Worm (Caenorhabditis elegans) whole organism, young adult: ENCODE data around the gene C02D5.2.
A peak's percentile ranks its signal among the peaks of the same experiment; 100 is the strongest.
"Not testable (repeated sequence)": the region's sequence is repeated elsewhere in the genome, so short reads cannot be mapped to it uniquely, and the experiment has no call there.

Experiments
- B0261.1 ChIP-seq: sonication (generic microtip); optimal IDR thresholded peaks from 2 replicates; lab custom pipeline; 2016; ENCODE audit warnings: mild to moderate bottlenecking, missing genetic modification characterization, moderate library complexity, missing compliant biosample characterization
- C17E4.6 ChIP-seq: fragments of 200-800 bp; sonication (Bioruptor generic); IDR thresholded peaks from 2 replicates; pipeline ENCODE4 v1.3.6; 2022; ENCODE audit warnings: missing genetic modification reagents, missing genetic modification characterization, missing compliant biosample characterization
- D2030.7 ChIP-seq: fragments of 200-800 bp; sonication (Bioruptor generic); IDR thresholded peaks from 2 replicates; pipeline ENCODE4 v1.3.6; 2022; ENCODE audit warnings: missing genetic modification reagents, missing genetic modification characterization, missing compliant biosample characterization
- F57A8.1 ChIP-seq: fragments of 200-800 bp; sonication (Bioruptor generic); optimal IDR thresholded peaks from 2 replicates; lab custom pipeline; 2018; ENCODE audit warnings: mild to moderate bottlenecking, missing genetic modification characterization, moderate library complexity, missing compliant biosample characterization
- Y53F4B.3 ChIP-seq: fragments of 200-800 bp; sonication (Bioruptor generic); IDR thresholded peaks from 2 replicates; pipeline ENCODE4 v1.3.6; 2022; ENCODE audit warnings: missing genetic modification reagents, missing genetic modification characterization, missing compliant biosample characterization
- Y67H2A.10 ChIP-seq: fragments of 200-800 bp; sonication (Bioruptor generic); conservative IDR thresholded peaks from 2 replicates; pipeline ENCODE4 v1.3.6; 2022; ENCODE audit warnings: missing genetic modification reagents, missing genetic modification characterization, missing compliant biosample characterization
- attf-3 ChIP-seq: fragments of 200-800 bp; sonication (Bioruptor generic); conservative IDR thresholded peaks from 2 replicates; pipeline ENCODE4 v1.3.6; 2022; ENCODE audit warnings: missing genetic modification reagents, missing genetic modification characterization, missing compliant biosample characterization
- attf-5 ChIP-seq: fragments of 200-800 bp; sonication (Bioruptor generic); optimal IDR thresholded peaks from 2 replicates; lab custom pipeline; 2018; ENCODE audit warnings: mild to moderate bottlenecking, missing genetic modification characterization, missing compliant biosample characterization
- bed-2 ChIP-seq: fragments of 200-800 bp; sonication (Bioruptor generic); IDR thresholded peaks from 2 replicates; pipeline ENCODE4 v1.3.6; 2022; ENCODE audit warnings: missing genetic modification reagents, missing genetic modification characterization, missing compliant biosample characterization
- cebp-2 ChIP-seq: fragments of 200-800 bp; sonication (Bioruptor generic); IDR thresholded peaks from 2 replicates; pipeline ENCODE4 v1.3.6; 2022; ENCODE audit warnings: missing genetic modification characterization, missing compliant biosample characterization
- ceh-100 ChIP-seq: fragments of 200-800 bp; sonication (Bioruptor generic); IDR thresholded peaks from 2 replicates; pipeline ENCODE4 v1.3.6; 2022; ENCODE audit warnings: missing genetic modification reagents, missing genetic modification characterization, missing compliant biosample characterization
- ceh-40 ChIP-seq: fragments of 200-800 bp; sonication (Bioruptor generic); IDR thresholded peaks from 2 replicates; pipeline ENCODE4 v1.3.6; 2022; ENCODE audit warnings: missing genetic modification characterization, missing compliant biosample characterization
- ceh-91 ChIP-seq: fragments of 200-800 bp; sonication (Bioruptor generic); IDR thresholded peaks from 2 replicates; pipeline ENCODE4 v1.3.6; 2022; ENCODE audit warnings: missing genetic modification reagents, missing genetic modification characterization, missing compliant biosample characterization
- dox-1 ChIP-seq: fragments of 200-800 bp; sonication (Bioruptor generic); IDR thresholded peaks from 2 replicates; pipeline ENCODE4 v1.3.6; 2022; ENCODE audit warnings: missing genetic modification reagents, missing genetic modification characterization, missing compliant biosample characterization
- dpl-1 ChIP-seq: fragments of 150-350 bp; optimal IDR thresholded peaks from 2 replicates; lab custom pipeline; 2014; ENCODE audit warnings: missing biosample characterization, missing genetic modification reagents, missing genetic modification characterization
- efl-1 ChIP-seq: fragments of 150-350 bp; optimal IDR thresholded peaks from 2 replicates; lab custom pipeline; 2014; ENCODE audit warnings: missing biosample characterization, missing genetic modification reagents, missing genetic modification characterization
- egrh-3 ChIP-seq: fragments of 200-800 bp; sonication (Bioruptor generic); IDR thresholded peaks from 2 replicates; pipeline ENCODE4 v1.3.6; 2022; ENCODE audit warnings: missing genetic modification reagents, missing genetic modification characterization, missing compliant biosample characterization
- ekl-4 ChIP-seq: fragments of 200-800 bp; sonication (Bioruptor generic); IDR thresholded peaks from 2 replicates; pipeline ENCODE4 v1.3.6; 2022; ENCODE audit warnings: missing genetic modification reagents, missing genetic modification characterization, missing compliant biosample characterization
- fkh-3 ChIP-seq: sonication (generic microtip); optimal IDR thresholded peaks from 2 replicates; lab custom pipeline; 2016; ENCODE audit warnings: mild to moderate bottlenecking, missing genetic modification characterization, missing compliant biosample characterization
- hrde-1 ChIP-seq: sonication (generic microtip); optimal IDR thresholded peaks from 2 replicates; lab custom pipeline; 2016; ENCODE audit warnings: missing genetic modification characterization, mild to moderate bottlenecking, missing compliant biosample characterization, moderate library complexity, missing genotype, missing genetic modification reagents, borderline replicate concordance
- let-607 ChIP-seq, 2 experiments: fragments of 200-800 bp in 1 of 2; sonication (Bioruptor generic) in 1 of 2; sonication (generic microtip) in 1 of 2; optimal IDR thresholded peaks; 2 replicates each; lab custom pipeline; 2016 to 2018; ENCODE audit warnings: mild to moderate bottlenecking in 2 of 2, missing compliant biosample characterization in 2 of 2, missing genetic modification characterization in 2 of 2, moderate library complexity in 2 of 2, missing genotype in 1 of 2
- lin-26 ChIP-seq: fragments of 200-800 bp; sonication (Bioruptor generic); IDR thresholded peaks from 2 replicates; pipeline ENCODE4 v1.3.6; 2022; ENCODE audit warnings: missing genetic modification reagents, missing genetic modification characterization, missing compliant biosample characterization
- lin-35 ChIP-seq, 3 experiments: fragments of 150-350 bp in 2 of 3; sonication (generic microtip) in 1 of 3; optimal IDR thresholded peaks; 2 replicates each; lab custom pipeline; 2014 to 2018; ENCODE audit warnings: missing biosample characterization in 3 of 3, missing genetic modification characterization in 3 of 3, missing genetic modification reagents in 3 of 3
- lin-40 ChIP-seq: sonication (generic microtip); optimal IDR thresholded peaks from 2 replicates; lab custom pipeline; 2016; ENCODE audit warnings: missing genetic modification characterization, mild to moderate bottlenecking, missing compliant biosample characterization, missing genotype, missing genetic modification reagents
- madf-10 ChIP-seq: sonication (generic microtip); optimal IDR thresholded peaks from 2 replicates; lab custom pipeline; 2016; ENCODE audit warnings: mild to moderate bottlenecking, missing genetic modification characterization, missing compliant biosample characterization
- nhr-27 ChIP-seq: fragments of 200-800 bp; sonication (Bioruptor generic); optimal IDR thresholded peaks from 2 replicates; lab custom pipeline; 2018; ENCODE audit warnings: mild to moderate bottlenecking, missing genetic modification characterization, moderate library complexity, missing compliant biosample characterization
- pha-4 ChIP-seq: fragments of 150-350 bp; sonication (generic microtip); optimal IDR thresholded peaks from 2 replicates; lab custom pipeline; 2014; ENCODE audit warnings: missing biosample characterization, missing genetic modification reagents, missing genetic modification characterization
- rec-8 ChIP-seq, 2 experiments: sonication (generic microtip); optimal IDR thresholded peaks; 2 replicates each; lab custom pipeline; 2016; ENCODE audit warnings: mild to moderate bottlenecking in 2 of 2, missing genetic modification characterization in 2 of 2, missing genetic modification reagents in 2 of 2, missing genotype in 2 of 2, missing biosample characterization in 1 of 2, missing compliant biosample characterization in 1 of 2, moderate library complexity in 1 of 2
- rpc-1 ChIP-seq, 2 experiments: fragments of 150-350 bp in 1 of 2; sonication (generic microtip) in 1 of 2; optimal IDR thresholded peaks; 2 replicates each; lab custom pipeline; 2014 to 2018; ENCODE audit warnings: missing biosample characterization in 1 of 2, missing genetic modification characterization in 1 of 2, missing genetic modification reagents in 1 of 2, missing genotype in 1 of 2
- snpc-1.1 ChIP-seq: sonication (generic microtip); optimal IDR thresholded peaks from 2 replicates; lab custom pipeline; 2017; ENCODE audit warnings: missing genetic modification characterization, mild to moderate bottlenecking, missing compliant biosample characterization, antibody characterized with exemption, moderate library complexity, missing genotype, missing genetic modification reagents; ENCODE audit not compliant: insufficient read depth
- snpc-3.4 ChIP-seq: sonication (generic microtip); optimal IDR thresholded peaks from 2 replicates; lab custom pipeline; 2017; ENCODE audit warnings: missing genetic modification characterization, mild to moderate bottlenecking, missing compliant biosample characterization, antibody characterized with exemption, moderate library complexity, missing genotype, missing genetic modification reagents
- tbp1 ChIP-seq: fragments of 200-800 bp; sonication (Bioruptor generic); optimal IDR thresholded peaks from 2 replicates; lab custom pipeline; 2018; ENCODE audit warnings: mild to moderate bottlenecking, missing genetic modification characterization, missing compliant biosample characterization
- unc-130 ChIP-seq: sonication (generic microtip); optimal IDR thresholded peaks from 2 replicates; lab custom pipeline; 2016; ENCODE audit warnings: missing genetic modification reagents, missing genetic modification characterization, missing compliant biosample characterization
- ztf-22 ChIP-seq: fragments of 200-800 bp; sonication (Bioruptor generic); optimal IDR thresholded peaks from 2 replicates; lab custom pipeline; 2018; ENCODE audit warnings: mild to moderate bottlenecking, missing genetic modification characterization, moderate library complexity, missing compliant biosample characterization
- ztf-26 ChIP-seq: sonication (generic microtip); optimal IDR thresholded peaks from 2 replicates; lab custom pipeline; 2017; ENCODE audit warnings: missing genetic modification characterization, missing compliant biosample characterization
- ztf-28 ChIP-seq: fragments of 200-800 bp; sonication (Bioruptor generic); IDR thresholded peaks from 2 replicates; pipeline ENCODE4 v1.3.6; 2022; ENCODE audit warnings: missing genetic modification reagents, missing genetic modification characterization, missing compliant biosample characterization
- ztf-6 ChIP-seq: fragments of 200-800 bp; sonication (Bioruptor generic); IDR thresholded peaks from 2 replicates; pipeline ENCODE4 v1.3.6; 2022; ENCODE audit warnings: missing genetic modification reagents, missing genetic modification characterization, missing compliant biosample characterization

C02D5.2 gene

DNA sequence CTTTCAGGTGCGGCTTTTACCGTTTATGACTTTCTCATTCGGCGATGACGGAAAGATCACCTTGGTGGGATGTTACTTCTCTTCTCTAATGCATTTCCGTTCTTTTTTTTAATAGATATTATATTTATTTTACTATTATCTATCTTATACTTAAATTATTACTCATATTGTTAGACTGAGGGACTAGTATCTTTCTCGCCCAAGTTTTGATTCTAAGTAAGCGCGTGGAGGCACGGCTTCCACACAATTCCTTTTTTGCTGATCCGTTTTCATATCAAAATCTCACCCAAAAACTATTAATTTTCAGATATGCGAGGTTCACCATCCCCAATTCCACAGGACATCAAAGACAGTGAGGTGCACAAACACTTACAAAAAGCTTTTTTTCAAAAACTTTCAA, 27.4 kb upstream of the C02D5.2 start, which contains the start of gene ZC21.10:
TSS of gene ZC21.10 (plus strand) at position 301 of the 400 bp plus-strand sequence.
- no peak for TF ChIP-seq bed-2 (GFP tag; lab: Robert Waterston, UW)

DNA sequence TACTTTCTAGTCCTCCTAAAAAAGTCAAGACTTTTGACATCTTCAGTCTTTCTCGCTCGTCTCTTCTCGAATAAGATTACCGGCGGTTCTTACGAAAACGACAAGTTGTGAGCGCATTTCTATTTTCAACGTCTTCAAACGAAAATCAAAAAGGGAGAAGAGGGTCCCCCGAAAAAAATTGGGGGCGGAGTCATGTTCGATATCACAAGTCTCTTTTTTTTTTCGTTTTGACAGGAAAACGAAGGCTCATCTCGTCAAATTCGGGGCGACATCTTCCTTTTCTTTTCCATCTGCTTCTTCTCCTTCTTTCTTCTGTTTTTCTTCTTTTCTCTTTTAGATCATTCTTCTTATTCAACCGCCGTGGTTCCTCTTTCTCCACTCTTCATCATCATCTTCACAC, 23.2 kb upstream of the C02D5.2 start:
- TF ChIP-seq nhr-27 (tag; lab: Kevin White, UChicago) (no peak), snpc-1.1 (no peak), ceh-100 (no peak), C17E4.6 (GFP tag; lab: Robert Waterston, UW) (no peak), let-607 (tag; optimal IDR thresholded peaks at IDR 0.05; lab: Kevin White, UChicago) (no peak), F57A8.1 (no peak), ztf-28 (GFP tag; lab: Robert Waterston, UW) (no peak), rec-8 (tag; optimal IDR thresholded peaks at IDR 0.05; lab: Kevin White, UChicago) (no peak), snpc-3.4 (tag; lab: Kevin White, UChicago) (no peak), efl-1 (no peak), lin-35 (GFP tag; optimal IDR thresholded peaks at IDR 0.05; lab: Kevin White, UChicago) (no peak), ztf-26 (tag; lab: Kevin White, UChicago) (no peak), lin-26 (GFP tag; lab: Robert Waterston, UW) (no peak), dpl-1 (GFP tag; lab: Kevin White, UChicago) (no peak), egrh-3 (GFP tag; lab: Robert Waterston, UW) (no peak), fkh-3 (no peak), madf-10 (tag; lab: Kevin White, UChicago) (no peak)

DNA sequence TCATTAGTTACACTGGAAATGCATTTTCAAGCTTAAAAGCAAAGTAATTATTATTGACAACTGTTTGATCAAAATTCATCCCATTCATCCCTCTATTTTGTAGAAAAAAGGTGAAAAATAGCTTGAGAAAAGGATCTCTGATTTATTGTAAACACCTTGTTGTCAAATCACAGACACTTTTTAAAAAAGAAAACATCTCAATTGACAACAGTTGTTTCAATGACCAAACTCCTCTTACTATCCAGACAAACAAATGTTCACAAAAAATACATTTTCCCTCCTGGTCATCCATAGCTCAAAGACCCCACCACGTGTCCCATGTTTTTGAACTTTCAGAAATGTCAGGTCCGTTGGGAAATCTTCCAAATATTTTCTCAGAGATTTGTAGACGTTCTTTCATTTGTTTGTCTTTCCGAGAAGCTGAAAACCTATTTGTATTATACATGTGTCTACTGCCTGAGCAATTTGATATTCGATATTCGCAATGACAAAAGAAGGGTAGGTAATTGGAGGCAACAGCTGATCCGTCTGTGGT, 22.4 kb upstream of the C02D5.2 start, which contains the start of gene trp-1:
TSS of gene trp-1 (plus strand) at position 485 of the 535 bp plus-strand sequence.
- TF ChIP-seq F57A8.1 = no peak

DNA sequence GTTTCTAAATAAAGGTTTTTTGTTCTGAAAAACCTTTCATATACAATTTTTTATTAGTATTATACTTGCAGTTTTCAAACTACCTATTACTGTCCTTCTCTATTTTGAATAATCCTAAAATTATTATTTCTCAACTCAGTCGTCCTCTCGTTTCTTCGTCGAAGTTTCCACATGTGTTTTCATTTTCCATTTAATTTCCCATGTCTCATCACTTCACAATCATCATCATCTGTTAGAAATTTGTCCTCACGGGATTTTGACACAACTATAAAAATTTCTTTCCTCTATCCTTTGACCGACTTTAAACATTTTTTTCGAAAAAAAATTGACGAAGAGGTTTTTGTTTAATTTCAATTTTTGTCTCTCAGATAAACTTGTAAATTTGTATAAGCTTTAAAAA, 21.7 kb upstream of the C02D5.2 start:
- TF ChIP-seq ztf-22 (GFP tag; lab: Kevin White, UChicago) (no peak), Y67H2A.10 (GFP tag; lab: Robert Waterston, UW) (no peak), F57A8.1 (no peak), ceh-91 (GFP tag; lab: Robert Waterston, UW) (no peak), pha-4 (tag; lab: Kevin White, UChicago) (no peak), dpl-1 (GFP tag; lab: Kevin White, UChicago) (no peak), lin-26 (GFP tag; lab: Robert Waterston, UW) (no peak)

DNA sequence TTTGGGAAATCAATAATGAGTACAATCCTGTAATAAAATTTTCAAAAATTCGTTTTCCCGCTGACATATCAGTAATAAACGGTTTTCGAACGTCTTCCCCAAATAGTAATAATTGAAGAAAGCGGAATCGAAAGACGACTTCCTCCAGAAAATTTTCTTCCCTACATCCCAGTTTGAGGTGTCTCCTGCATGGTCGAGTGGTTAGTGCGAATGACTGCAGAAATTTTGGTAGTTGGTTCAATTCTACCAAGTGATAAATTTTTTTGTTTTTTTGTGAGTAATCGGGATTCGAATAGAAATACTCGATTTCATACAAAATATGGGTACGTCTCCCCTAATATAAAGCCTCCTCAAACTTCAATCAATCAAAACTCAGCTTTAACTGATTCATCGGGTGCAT, 16.1 kb upstream of the C02D5.2 start:
- peak; percentile 82 for TF ChIP-seq lin-26 (GFP tag; lab: Robert Waterston, UW)
- TF ChIP-seq tbp1 (GFP tag; lab: Kevin White, UChicago) = peak; percentile 79
- TF ChIP-seq rpc-1 (optimal IDR thresholded peaks at IDR 0.05; lab: Kevin White, UChicago) = not testable (repeated sequence)
- peak; percentile 19 for TF ChIP-seq rpc-1 (tag; optimal IDR thresholded peaks at IDR 0.05; lab: Kevin White, UChicago)
- TF ChIP-seq B0261.1 (tag; lab: Kevin White, UChicago) = peak; percentile 35

DNA sequence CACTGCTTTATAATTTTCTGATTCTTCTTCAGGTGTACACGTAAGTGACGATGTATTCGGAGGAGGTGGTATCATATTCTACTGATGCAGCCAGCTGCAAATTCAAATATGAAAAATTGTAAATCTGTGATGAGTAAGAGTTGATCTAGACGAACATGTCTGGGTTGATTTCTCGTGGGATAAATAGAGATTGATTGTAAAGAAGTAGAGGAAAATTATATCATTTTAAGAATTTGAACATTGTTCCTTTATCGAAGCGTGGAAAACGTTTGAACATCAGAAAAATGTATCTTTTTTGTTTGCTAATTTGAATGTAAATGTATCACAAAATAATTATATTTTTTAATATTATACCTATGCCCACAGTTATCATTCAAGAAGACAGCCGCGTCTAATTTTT, 11.6 kb upstream of the C02D5.2 start, which contains the start of gene ZC21.6:
TSS of gene ZC21.6 (minus strand) at position 101 of the 400 bp plus-strand sequence.
- TF ChIP-seq attf-3 (GFP tag; lab: Robert Waterston, UW) (no peak), ztf-22 (GFP tag; lab: Kevin White, UChicago) (no peak), cebp-2 (GFP tag; lab: Robert Waterston, UW) (no peak), fkh-3 (no peak), unc-130 (GFP tag; lab: Kevin White, UChicago) (no peak), Y53F4B.3 (GFP tag; lab: Robert Waterston, UW) (no peak), dox-1 (no peak), D2030.7 (GFP tag; lab: Robert Waterston, UW) (no peak), lin-40 (tag; lab: Kevin White, UChicago) (no peak), snpc-3.4 (tag; lab: Kevin White, UChicago) (no peak), egrh-3 (GFP tag; lab: Robert Waterston, UW) (no peak), ceh-40 (GFP tag; lab: Robert Waterston, UW) (no peak), ceh-100 (no peak), ztf-6 (GFP tag; lab: Robert Waterston, UW) (no peak), attf-5 (GFP tag; lab: Kevin White, UChicago) (no peak), ekl-4 (GFP tag; lab: Robert Waterston, UW) (no peak), hrde-1 (tag; lab: Kevin White, UChicago) (no peak)
